Fruit fly (Drosophila melanogaster) whole organism, embryonic: ENCODE results near the gene Eip75B.

Experiments used
- Blimp-1 ChIP-seq: fragments of 200-800 bp; sonication (Bioruptor generic); optimal IDR thresholded peaks from 3 replicates; lab custom pipeline; 2018; ENCODE audit warnings: missing biosample characterization, missing genetic modification characterization, mild to moderate bottlenecking, moderate library complexity, missing genetic modification reagents
- BtbVII ChIP-seq: fragments of 200-800 bp; sonication (Bioruptor generic); optimal IDR thresholded peaks from 3 replicates; lab custom pipeline; 2017; ENCODE audit warnings: missing biosample characterization, mild to moderate bottlenecking, missing genetic modification characterization
- CG10147 ChIP-seq: fragments of 200-800 bp; sonication (Bioruptor generic); optimal IDR thresholded peaks from 2 replicates; lab custom pipeline; 2019; ENCODE audit warnings: missing biosample characterization, mild to moderate bottlenecking, missing genetic modification characterization, moderate library complexity
- CG10565 ChIP-seq: fragments of 200-800 bp; sonication (Bioruptor generic); optimal IDR thresholded peaks from 3 replicates; lab custom pipeline; 2016; ENCODE audit warnings: missing biosample characterization, mild to moderate bottlenecking, missing genetic modification characterization
- CG10979 ChIP-seq: fragments of 200-800 bp; sonication (Bioruptor generic); optimal IDR thresholded peaks from 2 replicates; lab custom pipeline; 2018; ENCODE audit warnings: missing biosample characterization, mild to moderate bottlenecking, missing genetic modification characterization, moderate library complexity
- CG12769 ChIP-seq: fragments of 200-800 bp; sonication (Bioruptor generic); optimal IDR thresholded peaks from 2 replicates; lab custom pipeline; 2019; ENCODE audit warnings: missing biosample characterization, mild to moderate bottlenecking, missing genetic modification characterization, moderate library complexity
- CG13287 ChIP-seq: fragments of 200-800 bp; sonication (Bioruptor generic); IDR thresholded peaks from 2 replicates; pipeline ENCODE4 v1.3.6; 2022; ENCODE audit warnings: missing biosample characterization, missing genetic modification characterization; ENCODE audit not compliant: partially characterized antibody
- CG15696 ChIP-seq: fragments of 200-800 bp; sonication (Bioruptor generic); optimal IDR thresholded peaks from 2 replicates; lab custom pipeline; 2019; ENCODE audit warnings: missing biosample characterization, mild to moderate bottlenecking, missing genetic modification characterization, moderate library complexity
- CG1602 ChIP-seq: fragments of 200-800 bp; sonication (Bioruptor generic); optimal IDR thresholded peaks from 3 replicates; lab custom pipeline; 2016; ENCODE audit warnings: missing biosample characterization, missing genetic modification characterization
- CG1603 ChIP-seq: fragments of 200-800 bp; sonication (Bioruptor generic); optimal IDR thresholded peaks from 2 replicates; lab custom pipeline; 2019; ENCODE audit warnings: missing biosample characterization, mild to moderate bottlenecking, missing genetic modification characterization, moderate library complexity
- CG32772 ChIP-seq: fragments of 200-800 bp; sonication (Bioruptor generic); IDR thresholded peaks from 2 replicates; pipeline ENCODE4 v1.3.6; 2022; ENCODE audit warnings: missing biosample characterization, missing genetic modification characterization
- CG3838 ChIP-seq: fragments of 200-800 bp; sonication (Bioruptor generic); optimal IDR thresholded peaks from 3 replicates; lab custom pipeline; 2016; ENCODE audit warnings: missing biosample characterization, missing genetic modification characterization
- CG4424 ChIP-seq: fragments of 200-800 bp; sonication (Bioruptor generic); optimal IDR thresholded peaks from 3 replicates; lab custom pipeline; 2016; ENCODE audit warnings: missing biosample characterization, missing genetic modification characterization
- Drgx ChIP-seq: fragments of 200-800 bp; sonication (Bioruptor generic); IDR thresholded peaks from 2 replicates; pipeline ENCODE4 v1.3.6; 2022; ENCODE audit warnings: missing biosample characterization, missing genetic modification characterization
- Gsc ChIP-seq: fragments of 200-800 bp; sonication (Bioruptor generic); IDR thresholded peaks from 2 replicates; pipeline ENCODE4 v1.3.6; 2022; ENCODE audit warnings: missing biosample characterization, missing genetic modification characterization
- H2.0 ChIP-seq: fragments of 200-800 bp; sonication (Bioruptor generic); IDR thresholded peaks from 2 replicates; pipeline ENCODE4 v1.3.6; 2022; ENCODE audit warnings: missing biosample characterization, missing genetic modification characterization
- Hr78 ChIP-seq, 2 experiments: fragments of 200-800 bp in 1 of 2; fragments of >200 bp in 1 of 2; sonication (Bioruptor generic) in 1 of 2; optimal IDR thresholded peaks; 2 replicates each; lab custom pipeline; 2017 to 2019; ENCODE audit warnings: missing biosample characterization in 2 of 2, missing genetic modification characterization in 2 of 2, mild to moderate bottlenecking in 1 of 2, moderate library complexity in 1 of 2
- Mrtf ChIP-seq: fragments of 200-800 bp; sonication (Bioruptor generic); IDR thresholded peaks from 3 replicates; pipeline ENCODE4 v1.3.6; 2022; ENCODE audit warnings: missing biosample characterization, missing genetic modification characterization
- Oli ChIP-seq: fragments of 200-800 bp; sonication (Bioruptor generic); optimal IDR thresholded peaks from 2 replicates; lab custom pipeline; 2018; ENCODE audit warnings: missing biosample characterization, mild to moderate bottlenecking, missing genetic modification characterization, moderate library complexity
- Poxn ChIP-seq: fragments of 200-800 bp; sonication (Bioruptor generic); IDR thresholded peaks from 2 replicates; pipeline ENCODE4 v1.3.6; 2022; ENCODE audit warnings: missing biosample characterization, missing genetic modification characterization
- Six4 ChIP-seq: fragments of 200-800 bp; sonication (Bioruptor generic); optimal IDR thresholded peaks from 2 replicates; lab custom pipeline; 2016; ENCODE audit warnings: missing biosample characterization, missing genetic modification characterization
- Ssrp ChIP-seq: fragments of 200-800 bp; sonication (Bioruptor generic); optimal IDR thresholded peaks from 2 replicates; lab custom pipeline; 2018; ENCODE audit warnings: missing biosample characterization, mild to moderate bottlenecking, missing genetic modification characterization, moderate library complexity
- Xbp1 ChIP-seq: fragments of 200-800 bp; sonication (Bioruptor generic); optimal IDR thresholded peaks from 3 replicates; lab custom pipeline; 2016; ENCODE audit warnings: missing biosample characterization, mild to moderate bottlenecking, missing genetic modification characterization
- bbx ChIP-seq: fragments of 200-800 bp; sonication (Bioruptor generic); IDR thresholded peaks from 2 replicates; pipeline ENCODE4 v1.3.6; 2022; ENCODE audit warnings: missing biosample characterization, missing genetic modification characterization; ENCODE audit not compliant: partially characterized antibody
- cas ChIP-seq: fragments of 200-800 bp; sonication (Bioruptor generic); IDR thresholded peaks from 2 replicates; pipeline ENCODE4 v1.3.6; 2022; ENCODE audit warnings: missing biosample characterization, missing genetic modification characterization
- chinmo ChIP-seq: fragments of 200-800 bp; sonication (Bioruptor generic); IDR thresholded peaks from 4 replicates; pipeline ENCODE4 v1.3.6; 2022; ENCODE audit warnings: missing biosample characterization, missing genetic modification characterization; ENCODE audit not compliant: partially characterized antibody
- crol ChIP-seq: fragments of 200-800 bp; sonication (Bioruptor generic); IDR thresholded peaks from 2 replicates; pipeline ENCODE4 v1.3.6; 2022; ENCODE audit warnings: missing biosample characterization, missing genetic modification characterization
- dan ChIP-seq: fragments of 200-800 bp; sonication (Bioruptor generic); IDR thresholded peaks from 2 replicates; pipeline ENCODE4 v1.3.6; 2022; ENCODE audit warnings: missing biosample characterization, missing genetic modification characterization
- dm ChIP-seq: fragments of 200-800 bp; sonication (Bioruptor generic); optimal IDR thresholded peaks from 3 replicates; lab custom pipeline; 2016; ENCODE audit warnings: missing biosample characterization, missing genetic modification characterization
- dmrt11E ChIP-seq: fragments of 200-800 bp; sonication (Bioruptor generic); optimal IDR thresholded peaks from 3 replicates; lab custom pipeline; 2018; ENCODE audit warnings: missing biosample characterization, mild to moderate bottlenecking, missing genetic modification characterization, moderate library complexity
- grau ChIP-seq: fragments of 200-800 bp; optimal IDR thresholded peaks from 3 replicates; lab custom pipeline; 2019; ENCODE audit warnings: missing biosample characterization, mild to moderate bottlenecking, missing genetic modification characterization, moderate library complexity
- gt ChIP-seq: fragments of 200-800 bp; sonication (Bioruptor generic); IDR thresholded peaks from 2 replicates; pipeline ENCODE4 v1.3.6; 2022; ENCODE audit warnings: missing biosample characterization, missing genetic modification characterization
- h ChIP-seq: fragments of >200 bp; optimal IDR thresholded peaks from 2 replicates; lab custom pipeline; 2017
- ind ChIP-seq: fragments of 200-800 bp; sonication (Bioruptor generic); optimal IDR thresholded peaks from 3 replicates; lab custom pipeline; 2016; ENCODE audit warnings: missing biosample characterization, missing genetic modification characterization
- maf-S ChIP-seq: fragments of 200-800 bp; sonication (Bioruptor generic); optimal IDR thresholded peaks from 2 replicates; lab custom pipeline; 2016; ENCODE audit warnings: missing biosample characterization, missing genetic modification characterization
- nau ChIP-seq: fragments of 200-800 bp; sonication (Bioruptor generic); optimal IDR thresholded peaks from 3 replicates; lab custom pipeline; 2017; ENCODE audit warnings: missing biosample characterization, mild to moderate bottlenecking, missing genetic modification characterization, missing genetic modification reagents
- nerfin-2 ChIP-seq: fragments of 200-800 bp; sonication (Bioruptor generic); IDR thresholded peaks from 2 replicates; pipeline ENCODE4 v1.3.6; 2022; ENCODE audit warnings: missing biosample characterization, missing genetic modification characterization; ENCODE audit not compliant: partially characterized antibody
- nmo ChIP-seq: fragments of 200-800 bp; sonication (Bioruptor generic); optimal IDR thresholded peaks from 2 replicates; lab custom pipeline; 2018; ENCODE audit warnings: missing biosample characterization, mild to moderate bottlenecking, missing genetic modification characterization, moderate library complexity
- oc ChIP-seq: fragments of 200-800 bp; sonication (Bioruptor generic); optimal IDR thresholded peaks from 2 replicates; lab custom pipeline; 2018; ENCODE audit warnings: missing biosample characterization, mild to moderate bottlenecking, missing genetic modification characterization, moderate library complexity
- pho ChIP-seq: fragments of 200-800 bp; sonication (Bioruptor generic); optimal IDR thresholded peaks from 2 replicates; lab custom pipeline; 2016; ENCODE audit warnings: missing biosample characterization, missing genetic modification characterization
- pita ChIP-seq: fragments of 200-800 bp; sonication (Bioruptor generic); optimal IDR thresholded peaks from 2 replicates; lab custom pipeline; 2017; ENCODE audit warnings: missing biosample characterization, mild to moderate bottlenecking, missing genetic modification characterization
- row ChIP-seq: fragments of 200-800 bp; sonication (Bioruptor generic); IDR thresholded peaks from 3 replicates; pipeline ENCODE4 v1.3.6; 2022; ENCODE audit warnings: missing biosample characterization, missing genetic modification characterization
- sc ChIP-seq, 3 experiments: fragments of >200 bp in 2 of 3; fragments of 200-800 bp in 1 of 3; sonication (Bioruptor generic) in 1 of 3; optimal IDR thresholded peaks; 2 replicates in 2 of 3; 3 replicates in 1 of 3; lab custom pipeline; 2017; ENCODE audit warnings: mild to moderate bottlenecking in 1 of 3, missing biosample characterization in 1 of 3, missing genetic modification characterization in 1 of 3, missing genetic modification reagents in 1 of 3
- slou ChIP-seq: fragments of 200-800 bp; sonication (Bioruptor generic); optimal IDR thresholded peaks from 3 replicates; lab custom pipeline; 2016; ENCODE audit warnings: missing biosample characterization, missing genetic modification characterization
- sr ChIP-seq: fragments of 200-800 bp; sonication (Bioruptor generic); IDR thresholded peaks from 3 replicates; pipeline ENCODE4 v1.3.6; 2022; ENCODE audit warnings: missing biosample characterization, missing genetic modification characterization
- sug ChIP-seq: fragments of 200-800 bp; optimal IDR thresholded peaks from 2 replicates; lab custom pipeline; 2019; ENCODE audit warnings: missing biosample characterization, mild to moderate bottlenecking, missing genetic modification characterization, moderate library complexity
- trh ChIP-seq: fragments of 200-800 bp; sonication (Bioruptor generic); optimal IDR thresholded peaks from 2 replicates; lab custom pipeline; 2016; ENCODE audit warnings: missing biosample characterization, missing genetic modification characterization
- zf30C ChIP-seq: fragments of 200-800 bp; sonication (Bioruptor generic); optimal IDR thresholded peaks from 3 replicates; lab custom pipeline; 2018; ENCODE audit warnings: missing biosample characterization, mild to moderate bottlenecking, missing genetic modification characterization
- zfh2 ChIP-seq: fragments of 200-800 bp; sonication (Bioruptor generic); optimal IDR thresholded peaks from 2 replicates; lab custom pipeline; 2016; ENCODE audit warnings: missing biosample characterization, missing genetic modification characterization

The Eip75B gene

DNA sequence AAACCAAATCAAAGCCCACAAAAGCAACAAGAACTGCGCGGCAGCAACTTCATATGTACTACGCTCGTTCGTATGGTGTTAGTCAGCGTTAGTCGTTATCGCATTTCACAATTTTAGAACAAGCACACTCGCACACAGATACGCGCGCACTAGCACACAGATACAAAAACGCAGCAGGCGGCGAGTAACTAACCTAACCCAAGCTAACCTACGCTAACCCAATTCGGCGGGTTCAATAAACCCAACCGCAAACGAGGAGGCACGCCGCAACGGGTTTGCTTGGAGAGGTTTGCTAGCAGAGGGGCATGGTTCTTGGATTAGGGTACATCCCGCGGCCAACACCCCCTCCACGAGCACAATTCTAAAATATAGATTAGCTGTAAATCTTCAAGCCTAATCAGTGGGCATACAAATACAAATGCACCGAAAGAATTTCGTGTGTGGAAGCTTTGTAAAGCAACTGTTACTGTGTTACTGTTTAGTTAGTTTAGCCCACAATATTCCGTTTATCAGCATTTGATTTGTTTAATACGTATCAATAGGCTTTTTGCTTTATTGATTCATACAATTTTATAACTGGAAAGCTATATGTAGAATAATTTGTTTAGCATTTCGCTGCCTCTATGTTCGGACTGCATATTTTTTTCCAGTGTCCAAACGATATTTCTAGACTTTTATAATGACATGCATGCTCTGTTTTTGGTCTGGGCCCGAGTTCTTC lies 83.6 kb downstream of the Eip75B start (continued):
- TF ChIP-seq Ssrp (tag; lab: Kevin White, UChicago) (peak; percentile 15), CG12769 (no peak), Mrtf (GFP tag; lab: Robert Waterston, UW) (no peak), CG10979 (tag; lab: Kevin White, UChicago) (peak; percentile 33), cas (GFP tag; lab: Robert Waterston, UW) (no peak), CG4424 (GFP tag; lab: Kevin White, UChicago) (peak; percentile 12), Hr78 (GFP tag; optimal IDR thresholded peaks at IDR 0.05; lab: Kevin White, UChicago) (peak in 1 of 2 experiments; percentile 23), CG3838 (GFP tag; lab: Kevin White, UChicago) (no peak), nmo (peak; percentile 35), zfh2 (GFP tag; lab: Kevin White, UChicago) (no peak), nerfin-2 (GFP tag; lab: Robert Waterston, UW) (no peak), sc (optimal IDR thresholded peaks at IDR 0.05; lab: Kevin White, UChicago) (no peak), sc (GFP tag; optimal IDR thresholded peaks at IDR 0.05; lab: Kevin White, UChicago) (peak; percentile 32), nau (GFP tag; lab: Kevin White, UChicago) (no peak), maf-S (GFP tag; lab: Kevin White, UChicago) (no peak), pita (no peak), trh (no peak), pho (GFP tag; lab: Kevin White, UChicago) (no peak), CG10565 (GFP tag; lab: Kevin White, UChicago) (no peak), CG32772 (GFP tag; lab: Robert Waterston, UW) (no peak), CG15696 (tag; lab: Kevin White, UChicago) (no peak), sug (tag; lab: Kevin White, UChicago) (peak; percentile 61), CG1602 (GFP tag; lab: Kevin White, UChicago) (no peak), Oli (tag; lab: Kevin White, UChicago) (peak; percentile 36), gt (GFP tag; lab: Robert Waterston, UW) (no peak), dan (no peak), zf30C (peak; percentile 30), row (GFP tag; lab: Robert Waterston, UW) (peak; percentile 32; the same call in 1 of the 3 replicates), h (no peak), Drgx (GFP tag; lab: Robert Waterston, UW) (peak; percentile 80), CG10147 (GFP tag; lab: Kevin White, UChicago) (no peak), bbx (GFP tag; lab: Robert Waterston, UW) (no peak), ind (GFP tag; lab: Kevin White, UChicago) (no peak), Poxn (GFP tag; lab: Robert Waterston, UW) (no peak), CG1603 (tag; lab: Kevin White, UChicago) (peak; percentile 35), Blimp-1 (peak; percentile 47), grau (peak; percentile 15), Xbp1 (GFP tag; lab: Kevin White, UChicago) (peak; percentile 3), chinmo (0 out of 4 replicates have a peak, but pooled peaks have one; percentile 41), H2.0 (no peak), Gsc (GFP tag; lab: Robert Waterston, UW) (no peak), slou (GFP tag; lab: Kevin White, UChicago) (no peak), Six4 (GFP tag; lab: Kevin White, UChicago) (no peak), CG13287 (GFP tag; lab: Robert Waterston, UW) (no peak), dmrt11E (tag; lab: Kevin White, UChicago) (peak; percentile 19), sr (GFP tag; lab: Robert Waterston, UW) (no peak), oc (tag; lab: Kevin White, UChicago) (no peak), crol (GFP tag; lab: Robert Waterston, UW) (0 out of 2 replicates have a peak, but pooled peaks have one; percentile 8), BtbVII (GFP tag; lab: Kevin White, UChicago) (no peak), dm (GFP tag; lab: Kevin White, UChicago) (no peak)
